Worm (Caenorhabditis elegans): Measurements from ENCODE around the gene mlh-1.
"Not testable (repeated sequence)": the region's sequence is repeated elsewhere in the genome, so short reads cannot be mapped to it uniquely, and the experiment has no call there.

The mlh-1 gene

ce11 chrIII:13502513-13502912 is 11.9 kb downstream of the mlh-1 start, which contains the start of gene T28A8.8:
T28A8.8 (plus strand) TSS chrIII:13502813.
- TF ChIP-seq eor-1 (tag; optimal IDR thresholded peaks at IDR 0.05) = no peak
- TF ChIP-seq hmg-11 (tag; optimal IDR thresholded peaks at IDR 0.05) = no peak
- TF ChIP-seq nhr-12 (tag; optimal IDR thresholded peaks at IDR 0.05) = no peak
- no peak for TF ChIP-seq ama-1 (optimal IDR thresholded peaks at IDR 0.05)
- TF ChIP-seq ceh-16 (tag; optimal IDR thresholded peaks at IDR 0.05) = no peak
- TF ChIP-seq nhr-77 (tag; optimal IDR thresholded peaks at IDR 0.05) = no peak
- TF ChIP-seq aly-2 (tag; optimal IDR thresholded peaks at IDR 0.05) = no peak
- no peak for TF ChIP-seq tbx-2 (tag; optimal IDR thresholded peaks at IDR 0.05)
- no peak for TF ChIP-seq unc-62 (GFP tag; optimal IDR thresholded peaks at IDR 0.05)
- TF ChIP-seq zag-1 (tag; optimal IDR thresholded peaks at IDR 0.05) = no peak
- TF ChIP-seq egl-5 (tag; optimal IDR thresholded peaks at IDR 0.05) = no peak
- no peak for TF ChIP-seq elt-1 (tag; optimal IDR thresholded peaks at IDR 0.05)
- no peak for TF ChIP-seq skn-1 (tag; optimal IDR thresholded peaks at IDR 0.05)
- TF ChIP-seq mml-1 (tag; optimal IDR thresholded peaks at IDR 0.05) = no peak
- no peak for TF ChIP-seq nfya-1 (tag; optimal IDR thresholded peaks at IDR 0.05; ENCODE audit: insufficient read depth)
- no peak for TF ChIP-seq nhr-67 (tag; optimal IDR thresholded peaks at IDR 0.05)

- TF ChIP-seq nfya-1 (tag; optimal IDR thresholded peaks at IDR 0.05; ENCODE audit: insufficient read depth) = no peak
- no peak for TF ChIP-seq ceh-16 (tag; optimal IDR thresholded peaks at IDR 0.05)
- no peak for TF ChIP-seq snpc-4 (tag; optimal IDR thresholded peaks at IDR 0.05)
- TF ChIP-seq ceh-28 (tag; optimal IDR thresholded peaks at IDR 0.05) = no peak
- no peak for TF ChIP-seq zag-1 (tag; optimal IDR thresholded peaks at IDR 0.05)
- no peak for TF ChIP-seq jun-1 (tag; optimal IDR thresholded peaks at IDR 0.05)
- no peak for TF ChIP-seq elt-3 (tag; optimal IDR thresholded peaks at IDR 0.05)
- no peak for TF ChIP-seq nhr-43 (tag; optimal IDR thresholded peaks at IDR 0.05; ENCODE audit: poor library complexity, severe bottlenecking)
- no peak for TF ChIP-seq sea-2 (GFP tag; optimal IDR thresholded peaks at IDR 0.05)
- TF ChIP-seq unc-62 (GFP tag; optimal IDR thresholded peaks at IDR 0.05) = no peak
These were observed 12.8 kb downstream of the mlh-1 start, which contains the start of gene T28A8.5 for ce11 chrIII:13501599-13501998. T28A8.5 (plus strand) TSS chrIII:13501630.

- TF ChIP-seq jun-1, elt-2, ztf-4 (tag; optimal IDR thresholded peaks at IDR 0.05): not testable (repeated sequence)
These were observed 15.5 kb downstream of the mlh-1 start, which contains the start of gene T28A8.6 for ce11 chrIII:13498899-13499298. T28A8.6 (plus strand) TSS chrIII:13499199.

- TF ChIP-seq mml-1 (tag; optimal IDR thresholded peaks at IDR 0.05) = no peak
- no peak for TF ChIP-seq egl-27 (tag; optimal IDR thresholded peaks at IDR 0.05)
- no peak for TF ChIP-seq ama-1 (optimal IDR thresholded peaks at IDR 0.05)
- TF ChIP-seq aly-2 (tag; optimal IDR thresholded peaks at IDR 0.05) = no peak
- no peak for TF ChIP-seq nhr-77 (tag; optimal IDR thresholded peaks at IDR 0.05)
- TF ChIP-seq fkh-2 (tag; optimal IDR thresholded peaks at IDR 0.05) = no peak
- no peak for TF ChIP-seq nhr-43 (tag; optimal IDR thresholded peaks at IDR 0.05; ENCODE audit: poor library complexity, severe bottlenecking)
- TF ChIP-seq snpc-4 (tag; optimal IDR thresholded peaks at IDR 0.05) = no peak
- TF ChIP-seq nhr-23 (tag; optimal IDR thresholded peaks at IDR 0.05) = no peak
- no peak for TF ChIP-seq fkh-10 (GFP tag; optimal IDR thresholded peaks at IDR 0.05)
- no peak for TF ChIP-seq ZK546.5 (tag; optimal IDR thresholded peaks at IDR 0.05)
- TF ChIP-seq nhr-25 (tag; optimal IDR thresholded peaks at IDR 0.05) = no peak
These were observed 18.8 kb downstream of the mlh-1 start, which contains the start of gene T28A8.2 for ce11 chrIII:13495571-13495970. T28A8.2 (minus strand) TSS chrIII:13495671.

- TF ChIP-seq unc-62 (GFP tag; optimal IDR thresholded peaks at IDR 0.05) = no peak
- TF ChIP-seq ceh-82 (tag; optimal IDR thresholded peaks at IDR 0.05) = no peak
- no peak for TF ChIP-seq nfya-1 (tag; optimal IDR thresholded peaks at IDR 0.05; ENCODE audit: insufficient read depth)
- TF ChIP-seq fos-1 (tag; optimal IDR thresholded peaks at IDR 0.05) = no peak
- no peak for TF ChIP-seq eor-1 (tag; optimal IDR thresholded peaks at IDR 0.05)
- no peak for TF ChIP-seq zag-1 (tag; optimal IDR thresholded peaks at IDR 0.05)
- TF ChIP-seq tbx-2 (tag; optimal IDR thresholded peaks at IDR 0.05) = no peak
- TF ChIP-seq fkh-2 (tag; optimal IDR thresholded peaks at IDR 0.05) = no peak
- TF ChIP-seq jun-1 (tag; optimal IDR thresholded peaks at IDR 0.05) = no peak
- no peak for TF ChIP-seq daf-12 (tag; optimal IDR thresholded peaks at IDR 0.05)
- TF ChIP-seq nhr-67 (tag; optimal IDR thresholded peaks at IDR 0.05) = no peak
- no peak for TF ChIP-seq ceh-28 (tag; optimal IDR thresholded peaks at IDR 0.05)
- TF ChIP-seq fkh-10 (GFP tag; optimal IDR thresholded peaks at IDR 0.05) = no peak
These were observed 22.0 kb downstream of the mlh-1 start, which contains the start of gene twk-40 for ce11 chrIII:13492377-13492776. twk-40 (minus strand) TSS chrIII:13492477.
